Fruit fly (Drosophila melanogaster) whole organism, pupa: ENCODE results near the gene CG13994.

ENCODE experiments used
- CG10348 ChIP-seq: fragments of 200-800 bp; sonication (Bioruptor generic); IDR thresholded peaks from 2 replicates; pipeline ENCODE4 v1.3.6; 2022; ENCODE audit warnings: missing biosample characterization, missing genetic modification characterization
- CG13204 ChIP-seq: fragments of 200-800 bp; sonication (Bioruptor generic); optimal IDR thresholded peaks from 2 replicates; lab custom pipeline; 2018; ENCODE audit warnings: missing biosample characterization, mild to moderate bottlenecking, missing genetic modification characterization, moderate library complexity
- CG32121 ChIP-seq: fragments of 200-800 bp; sonication (Bioruptor generic); IDR thresholded peaks from 2 replicates; pipeline ENCODE4 v1.3.6; 2022; ENCODE audit warnings: missing biosample characterization, missing genetic modification characterization
- CG8301 ChIP-seq: fragments of 200-800 bp; sonication (Bioruptor generic); optimal IDR thresholded peaks from 2 replicates; lab custom pipeline; 2018; ENCODE audit warnings: missing biosample characterization, mild to moderate bottlenecking, missing genetic modification characterization
- CG9948 ChIP-seq: fragments of 200-800 bp; sonication (Bioruptor generic); optimal IDR thresholded peaks from 2 replicates; lab custom pipeline; 2018; ENCODE audit warnings: missing biosample characterization, mild to moderate bottlenecking, missing genetic modification characterization, moderate library complexity
- gl ChIP-seq: fragments of 200-800 bp; sonication (Bioruptor generic); optimal IDR thresholded peaks from 2 replicates; lab custom pipeline; 2018; ENCODE audit warnings: missing biosample characterization, mild to moderate bottlenecking, missing genetic modification characterization
- rn ChIP-seq: fragments of 200-800 bp; sonication (Bioruptor generic); IDR thresholded peaks from 2 replicates; pipeline ENCODE4 v1.3.6; 2022; ENCODE audit warnings: missing biosample characterization, missing genetic modification characterization

dm6 chr2L:6031838-6032237, 31.0 kb upstream of the CG13994 start:
- TF ChIP-seq CG13204, result no peak
- TF ChIP-seq CG8301, result no peak
- TF ChIP-seq gl (tag; lab: Kevin White, UChicago), result no peak
- TF ChIP-seq CG10348 (GFP tag; lab: Robert Waterston, UW), result no peak
- no peak for TF ChIP-seq rn (GFP tag; lab: Robert Waterston, UW)
- TF ChIP-seq CG9948 (tag; lab: Kevin White, UChicago), result peak; percentile 29
- TF ChIP-seq CG32121 (GFP tag; lab: Robert Waterston, UW), result no peak
